Worm (Caenorhabditis elegans): ENCODE data around the gene mel-32.

Gene mel-32

ce11 chrIII:6439854-6440253 is 2.9 kb downstream of the mel-32 start (continued):
- TF ChIP-seq attf-6 (GFP tag; IDR thresholded peaks at IDR 0.05) = no peak
- no peak for TF ChIP-seq ztf-26 (tag; optimal IDR thresholded peaks at IDR 0.05)
- TF ChIP-seq ceh-58 (GFP tag; IDR thresholded peaks at IDR 0.05) = no peak
- no peak for TF ChIP-seq nfya-1 (tag; optimal IDR thresholded peaks at IDR 0.05; ENCODE audit: borderline replicate concordance, insufficient read depth)
- 0 out of 2 replicates have a peak, but pooled peaks have one; percentile 52 for TF ChIP-seq hsf-1 (GFP tag; IDR thresholded peaks at IDR 0.05)
- no peak for TF ChIP-seq die-1 (tag; optimal IDR thresholded peaks at IDR 0.05)
- TF ChIP-seq attf-5 (GFP tag; optimal IDR thresholded peaks at IDR 0.05) = no peak
- no peak for TF ChIP-seq let-607 (tag; optimal IDR thresholded peaks at IDR 0.05)
- no peak for TF ChIP-seq aptf-3 (GFP tag; IDR thresholded peaks at IDR 0.05)
- peak; percentile 84 for TF ChIP-seq him-1 (tag; optimal IDR thresholded peaks at IDR 0.05)
- TF ChIP-seq C17E4.6 (GFP tag; IDR thresholded peaks at IDR 0.05) = 0 out of 2 replicates have a peak, but pooled peaks have one; percentile 46
- no peak for TF ChIP-seq nhr-27 (tag; optimal IDR thresholded peaks at IDR 0.05)
- TF ChIP-seq ceh-100 (GFP tag; IDR thresholded peaks at IDR 0.05) = no peak
- TF ChIP-seq B0019.2 (GFP tag; conservative IDR thresholded peaks at IDR 0.05) = no peak
- 0 out of 2 replicates have a peak, but pooled peaks have one; percentile 29 for TF ChIP-seq B0336.3 (GFP tag; IDR thresholded peaks at IDR 0.05)

- TF ChIP-seq aptf-3 (GFP tag; IDR thresholded peaks at IDR 0.05) = no peak
- TF ChIP-seq ztf-6 (GFP tag; IDR thresholded peaks at IDR 0.05) = no peak
These were observed 6.5 kb downstream of the mel-32 start, which contains the start of gene C05D11.1 for ce11 chrIII:6436308-6436707. Gene C05D11.1, plus strand, starts transcription at chrIII:6436608.

- TF ChIP-seq K12H6.12 (tag; optimal IDR thresholded peaks at IDR 0.05) (no peak), ekl-4 (GFP tag; IDR thresholded peaks at IDR 0.05) (0 out of 2 replicates have a peak, but pooled peaks have one; percentile 41), cebp-1 (GFP tag; IDR thresholded peaks at IDR 0.05) (no peak), cebp-1 (tag; optimal IDR thresholded peaks at IDR 0.05) (peak; percentile 15)
These were observed 9.9 kb downstream of the mel-32 start, which contains the start of gene vps-16 for ce11 chrIII:6432939-6433338. Gene vps-16, plus strand, starts transcription at chrIII:6433239.

- TF ChIP-seq C17E4.6 (GFP tag; IDR thresholded peaks at IDR 0.05) (no peak), somi-1 (GFP tag; optimal IDR thresholded peaks at IDR 0.05) (no peak), F33H1.4 (GFP tag; IDR thresholded peaks at IDR 0.05) (peak; percentile 41; the same call in 1 of the 2 replicates), him-1 (tag; optimal IDR thresholded peaks at IDR 0.05) (no peak), ztf-3 (GFP tag; optimal IDR thresholded peaks at IDR 0.05) (no peak), gei-17 (GFP tag; optimal IDR thresholded peaks at IDR 0.05) (no peak), dpl-1 (GFP tag; optimal IDR thresholded peaks at IDR 0.05) (peak; percentile 36), pha-4 (tag; optimal IDR thresholded peaks at IDR 0.05) (no peak), nfya-1 (tag; optimal IDR thresholded peaks at IDR 0.05; ENCODE audit: borderline replicate concordance, insufficient read depth) (no peak), zim-3 (tag; optimal IDR thresholded peaks at IDR 0.05) (no peak), F10E7.11 (tag; optimal IDR thresholded peaks at IDR 0.05) (no peak), fkh-3 (tag; optimal IDR thresholded peaks at IDR 0.05) (no peak), athp-1 (tag; optimal IDR thresholded peaks at IDR 0.05) (no peak), nhr-90 (tag; optimal IDR thresholded peaks at IDR 0.05) (no peak), aptf-2 (GFP tag; conservative IDR thresholded peaks at IDR 0.05) (no peak), ekl-4 (GFP tag; IDR thresholded peaks at IDR 0.05) (no peak), B0019.2 (GFP tag; conservative IDR thresholded peaks at IDR 0.05) (0 out of 2 replicates have a peak, but pooled peaks have one; percentile 39), B0336.3 (GFP tag; IDR thresholded peaks at IDR 0.05) (no peak), attf-3 (GFP tag; conservative IDR thresholded peaks at IDR 0.05) (no peak), egrh-3 (GFP tag; IDR thresholded peaks at IDR 0.05) (no peak), snpc-3.4 (tag; optimal IDR thresholded peaks at IDR 0.05) (peak; percentile 20), Y95B8A.8 (GFP tag; IDR thresholded peaks at IDR 0.05) (no peak), F23B12.7 (tag; optimal IDR thresholded peaks at IDR 0.05; ENCODE audit: insufficient read depth) (peak; percentile 85), attf-5 (GFP tag; optimal IDR thresholded peaks at IDR 0.05) (peak; percentile 71), ZK185.1 (tag; optimal IDR thresholded peaks at IDR 0.05; ENCODE audit: poor library complexity, severe bottlenecking) (peak; percentile 5), F49E8.2 (tag; optimal IDR thresholded peaks at IDR 0.05; ENCODE audit: insufficient read depth) (no peak), mxl-1 (tag; optimal IDR thresholded peaks at IDR 0.05) (no peak), lin-54 (GFP tag; optimal IDR thresholded peaks at IDR 0.05) (peak; percentile 42), Y53F4B.3 (GFP tag; IDR thresholded peaks at IDR 0.05) (no peak)
These were observed 11.0 kb downstream of the mel-32 start, which contains the start of the genes mrps-17 and txdc-9 for ce11 chrIII:6431766-6432228. Gene mrps-17, minus strand, starts transcription at chrIII:6431798. Gene txdc-9, plus strand, starts transcription at chrIII:6432178.

Data from whole organism, young adult.